Worm (Caenorhabditis elegans) whole organism, mixed stage, embryonic: ENCODE measurements around the gene C05E11.2.

Experiments
- M03D4.4 ChIP-seq: sonication (generic microtip); optimal IDR thresholded peaks from 2 replicates; lab custom pipeline; 2017; ENCODE audit warnings: mild to moderate bottlenecking, missing genetic modification characterization, missing compliant biosample characterization
- bed-3 ChIP-seq: fragments of 200-800 bp; sonication (Bioruptor generic); optimal IDR thresholded peaks from 3 replicates; lab custom pipeline; 2018; ENCODE audit warnings: mild to moderate bottlenecking, missing genetic modification characterization, moderate library complexity, missing compliant biosample characterization
- blmp-1 ChIP-seq: fragments of 150-350 bp; optimal IDR thresholded peaks from 2 replicates; lab custom pipeline; 2014; ENCODE audit warnings: missing biosample characterization, missing genetic modification characterization
- ceh-39 ChIP-seq: fragments of 150-350 bp; optimal IDR thresholded peaks from 2 replicates; lab custom pipeline; 2014; ENCODE audit warnings: missing biosample characterization, missing genetic modification characterization
- ceh-43 ChIP-seq: fragments of 200-800 bp; sonication (Bioruptor generic); optimal IDR thresholded peaks from 2 replicates; lab custom pipeline; 2018; ENCODE audit warnings: mild to moderate bottlenecking, missing genetic modification characterization, moderate library complexity, missing compliant biosample characterization
- ceh-83 ChIP-seq: fragments of 200-800 bp; sonication (Bioruptor generic); optimal IDR thresholded peaks from 2 replicates; lab custom pipeline; 2018; ENCODE audit warnings: mild to moderate bottlenecking, missing genetic modification characterization, missing compliant biosample characterization
- ces-1 ChIP-seq: fragments of 150-350 bp; optimal IDR thresholded peaks from 2 replicates; lab custom pipeline; 2014; ENCODE audit warnings: missing biosample characterization, missing genetic modification reagents, missing genetic modification characterization
- cnd-1 ChIP-seq: fragments of 200-800 bp; sonication (Bioruptor generic); optimal IDR thresholded peaks from 2 replicates; lab custom pipeline; 2018; ENCODE audit warnings: mild to moderate bottlenecking, missing genetic modification characterization, missing compliant biosample characterization
- drap-1 ChIP-seq: fragments of 200-800 bp; sonication (Bioruptor generic); optimal IDR thresholded peaks from 3 replicates; lab custom pipeline; 2018; ENCODE audit warnings: mild to moderate bottlenecking, missing genetic modification characterization, missing compliant biosample characterization
- flh-1 ChIP-seq: fragments of 200-800 bp; sonication (Bioruptor generic); optimal IDR thresholded peaks from 2 replicates; lab custom pipeline; 2018; ENCODE audit warnings: mild to moderate bottlenecking, missing genetic modification characterization, moderate library complexity, missing compliant biosample characterization
- ham-2 ChIP-seq: fragments of 200-800 bp; sonication (Bioruptor generic); optimal IDR thresholded peaks from 2 replicates; lab custom pipeline; 2018; ENCODE audit warnings: mild to moderate bottlenecking, missing genetic modification characterization, missing compliant biosample characterization
- hlh-1 ChIP-seq: fragments of 150-350 bp; optimal IDR thresholded peaks from 2 replicates; lab custom pipeline; 2014; ENCODE audit warnings: missing biosample characterization, missing genetic modification reagents, missing genetic modification characterization
- lin-13 ChIP-seq: fragments of 150-350 bp; optimal IDR thresholded peaks from 2 replicates; lab custom pipeline; 2014; ENCODE audit warnings: missing biosample characterization, missing genetic modification characterization
- lin-32 ChIP-seq: fragments of 200-800 bp; sonication (Bioruptor generic); optimal IDR thresholded peaks from 2 replicates; lab custom pipeline; 2018; ENCODE audit warnings: mild to moderate bottlenecking, missing genetic modification characterization, missing compliant biosample characterization
- mab-5 ChIP-seq: fragments of 150-350 bp; optimal IDR thresholded peaks from 2 replicates; lab custom pipeline; 2014; ENCODE audit warnings: missing biosample characterization, missing genetic modification characterization
- mep-1 ChIP-seq: fragments of 150-350 bp; optimal IDR thresholded peaks from 2 replicates; lab custom pipeline; 2017; ENCODE audit warnings: missing biosample characterization, missing genetic modification reagents, missing genetic modification characterization, inconsistent platforms
- mls-2 ChIP-seq: sonication (generic microtip); optimal IDR thresholded peaks from 2 replicates; lab custom pipeline; 2016; ENCODE audit warnings: mild to moderate bottlenecking, missing genetic modification characterization, moderate library complexity, missing compliant biosample characterization
- nhr-12 ChIP-seq: fragments of 150-350 bp; optimal IDR thresholded peaks from 2 replicates; lab custom pipeline; 2014; ENCODE audit warnings: missing biosample characterization, missing genetic modification characterization
- nhr-2 ChIP-seq: fragments of 150-350 bp; optimal IDR thresholded peaks from 2 replicates; lab custom pipeline; 2014; ENCODE audit warnings: missing biosample characterization, missing genetic modification characterization
- nhr-237 ChIP-seq: fragments of 150-350 bp; optimal IDR thresholded peaks from 2 replicates; lab custom pipeline; 2014; ENCODE audit warnings: missing biosample characterization, missing genetic modification characterization
- nhr-28 ChIP-seq: fragments of 150-350 bp; optimal IDR thresholded peaks from 2 replicates; lab custom pipeline; 2014; ENCODE audit warnings: missing biosample characterization, missing genetic modification characterization
- nhr-76 ChIP-seq: sonication (generic microtip); optimal IDR thresholded peaks from 2 replicates; lab custom pipeline; 2017; ENCODE audit warnings: missing biosample characterization, missing genetic modification characterization
- pha-4 ChIP-seq: fragments of 150-350 bp; optimal IDR thresholded peaks from 2 replicates; lab custom pipeline; 2018; ENCODE audit warnings: missing biosample characterization, missing genetic modification reagents, missing genetic modification characterization
- sem-2 ChIP-seq: fragments of 200-800 bp; sonication (Bioruptor generic); optimal IDR thresholded peaks from 2 replicates; lab custom pipeline; 2018; ENCODE audit warnings: mild to moderate bottlenecking, missing genetic modification characterization, missing compliant biosample characterization
- snpc-4 ChIP-seq: fragments of 150-350 bp; optimal IDR thresholded peaks from 2 replicates; lab custom pipeline; 2014; ENCODE audit warnings: missing biosample characterization, missing genetic modification characterization
- sptf-1 ChIP-seq: sonication (generic microtip); optimal IDR thresholded peaks from 2 replicates; lab custom pipeline; 2017; ENCODE audit warnings: mild to moderate bottlenecking, missing genetic modification characterization, moderate library complexity, missing compliant biosample characterization
- tbx-8 ChIP-seq: fragments of 200-800 bp; sonication (Bioruptor generic); optimal IDR thresholded peaks from 2 replicates; lab custom pipeline; 2018; ENCODE audit warnings: mild to moderate bottlenecking, missing genetic modification characterization, moderate library complexity, missing compliant biosample characterization
- unc-120 ChIP-seq: sonication (generic microtip); optimal IDR thresholded peaks from 2 replicates; lab custom pipeline; 2017; ENCODE audit warnings: missing genetic modification characterization, missing compliant biosample characterization; ENCODE audit not compliant: poor library complexity, severe bottlenecking
- unc-39 ChIP-seq: fragments of 150-350 bp; optimal IDR thresholded peaks from 2 replicates; lab custom pipeline; 2014; ENCODE audit warnings: missing biosample characterization, missing genetic modification characterization
- unc-62 ChIP-seq: fragments of 150-350 bp; optimal IDR thresholded peaks from 2 replicates; lab custom pipeline; 2014; ENCODE audit warnings: missing biosample characterization, missing genetic modification reagents, missing genetic modification characterization
- zip-8 ChIP-seq: fragments of 150-350 bp; optimal IDR thresholded peaks from 2 replicates; lab custom pipeline; 2014; ENCODE audit warnings: missing biosample characterization, missing genetic modification characterization
- ztf-11 ChIP-seq: fragments of 150-350 bp; optimal IDR thresholded peaks from 2 replicates; lab custom pipeline; 2014; ENCODE audit warnings: missing biosample characterization, missing genetic modification characterization

C05E11.2 gene

ce11 chrX:4605828-4606227 is 19.1 kb downstream of the C05E11.2 start, which contains the start of gene spat-3:
Gene spat-3 (minus strand): TSS chrX:4605928.
- TF ChIP-seq snpc-4 (tag; lab: Kevin White, UChicago) (no peak), unc-120 (tag; lab: Kevin White, UChicago) (no peak), nhr-76 (tag; lab: Kevin White, UChicago) (no peak), tbx-8 (GFP tag; lab: Kevin White, UChicago) (no peak), ces-1 (no peak), nhr-2 (tag; lab: Kevin White, UChicago) (no peak), zip-8 (tag; lab: Kevin White, UChicago) (no peak), unc-39 (tag; lab: Kevin White, UChicago) (no peak), ztf-11 (tag; lab: Kevin White, UChicago) (no peak), nhr-237 (tag; lab: Kevin White, UChicago) (no peak), ham-2 (GFP tag; lab: Kevin White, UChicago) (no peak), ceh-43 (GFP tag; lab: Kevin White, UChicago) (no peak), bed-3 (GFP tag; lab: Kevin White, UChicago) (no peak), mep-1 (tag; lab: Kevin White, UChicago) (no peak), mab-5 (tag; lab: Kevin White, UChicago) (no peak), pha-4 (tag; lab: Kevin White, UChicago) (no peak), flh-1 (GFP tag; lab: Kevin White, UChicago) (no peak)

ce11 chrX:4606389-4606880 is 19.7 kb downstream of the C05E11.2 start:
- TF ChIP-seq pha-4 (tag; lab: Kevin White, UChicago), result peak; percentile 51
- peak; percentile 92 for TF ChIP-seq nhr-12 (tag; lab: Kevin White, UChicago)
- TF ChIP-seq flh-1 (GFP tag; lab: Kevin White, UChicago), result peak; percentile 71
- peak; percentile 66 for TF ChIP-seq lin-13 (tag; lab: Kevin White, UChicago)
- TF ChIP-seq cnd-1 (tag; lab: Kevin White, UChicago), result peak; percentile 93
- TF ChIP-seq ztf-11 (tag; lab: Kevin White, UChicago), result peak; percentile 34
- TF ChIP-seq ceh-43 (GFP tag; lab: Kevin White, UChicago), result peak; percentile 79
- TF ChIP-seq ham-2 (GFP tag; lab: Kevin White, UChicago), result peak; percentile 80
- peak; percentile 73 for TF ChIP-seq tbx-8 (GFP tag; lab: Kevin White, UChicago)
- TF ChIP-seq lin-32 (GFP tag; lab: Kevin White, UChicago), result peak; percentile 74
- peak; percentile 19 for TF ChIP-seq mep-1 (tag; lab: Kevin White, UChicago)
- TF ChIP-seq sem-2 (GFP tag; lab: Kevin White, UChicago), result peak; percentile 73
- peak; percentile 82 for TF ChIP-seq ceh-83 (GFP tag; lab: Kevin White, UChicago)
- TF ChIP-seq sptf-1 (tag; lab: Kevin White, UChicago), result peak; percentile 94
- peak; percentile 93 for TF ChIP-seq drap-1 (GFP tag; lab: Kevin White, UChicago)
- TF ChIP-seq M03D4.4 (tag; lab: Kevin White, UChicago), result peak; percentile 94
- peak; percentile 93 for TF ChIP-seq mls-2 (tag; lab: Kevin White, UChicago)
- TF ChIP-seq unc-120 (tag; lab: Kevin White, UChicago), result peak; percentile 87
- TF ChIP-seq hlh-1 (tag; lab: Kevin White, UChicago), result peak; percentile 51
- TF ChIP-seq, all 35 proteins: peak for 19; not testable (repeated sequence) for 16

- TF ChIP-seq ztf-11 (tag; lab: Kevin White, UChicago) (no peak), sem-2 (GFP tag; lab: Kevin White, UChicago) (no peak)
Observed at ce11 chrX:4607300-4607699, 20.6 kb downstream of the C05E11.2 start.

- TF ChIP-seq lin-32 (GFP tag; lab: Kevin White, UChicago) (peak; percentile 49), hlh-1 (tag; lab: Kevin White, UChicago) (peak; percentile 73), cnd-1 (tag; lab: Kevin White, UChicago) (peak; percentile 63), ceh-39 (no peak)
Observed at ce11 chrX:4609635-4610034, 22.9 kb downstream of the C05E11.2 start.

ce11 chrX:4615034-4615433 is 28.3 kb downstream of the C05E11.2 start:
- TF ChIP-seq nhr-76 (tag; lab: Kevin White, UChicago), result no peak
- TF ChIP-seq nhr-28 (tag; lab: Kevin White, UChicago), result no peak
- no peak for TF ChIP-seq drap-1 (GFP tag; lab: Kevin White, UChicago)
- TF ChIP-seq flh-1 (GFP tag; lab: Kevin White, UChicago), result no peak
- TF ChIP-seq nhr-12 (tag; lab: Kevin White, UChicago), result no peak
- TF ChIP-seq zip-8 (tag; lab: Kevin White, UChicago), result no peak
- no peak for TF ChIP-seq blmp-1 (tag; lab: Kevin White, UChicago)
- TF ChIP-seq unc-39 (tag; lab: Kevin White, UChicago), result no peak
- TF ChIP-seq unc-62 (GFP tag; lab: Kevin White, UChicago), result no peak
- no peak for TF ChIP-seq cnd-1 (tag; lab: Kevin White, UChicago)
- no peak for TF ChIP-seq ceh-39
- TF ChIP-seq bed-3 (GFP tag; lab: Kevin White, UChicago), result no peak
- TF ChIP-seq, all 35 proteins: peak for 0
